Worm (Caenorhabditis elegans): ENCODE measurements around the gene Y39F10A.6.
"Not testable (repeated sequence)": the region's sequence is repeated elsewhere in the genome, so short reads cannot be mapped to it uniquely, and the experiment has no call there.

Gene Y39F10A.6

ce11 chrII:783532-783931 is at the start of gene Y39F10A.6:
TSS of gene Y39F10A.6 (minus strand) at chrII:783632.
- no peak for TF ChIP-seq fos-1 (tag; optimal IDR thresholded peaks at IDR 0.05)
- TF ChIP-seq aly-2 (tag; optimal IDR thresholded peaks at IDR 0.05), result no peak
- TF ChIP-seq vab-7 (GFP tag; IDR thresholded peaks at IDR 0.05), result no peak
- no peak for TF ChIP-seq ceh-28 (tag; optimal IDR thresholded peaks at IDR 0.05)
- no peak for TF ChIP-seq F10B5.3 (tag; optimal IDR thresholded peaks at IDR 0.05)
- no peak for TF ChIP-seq zag-1 (tag; optimal IDR thresholded peaks at IDR 0.05)
- TF ChIP-seq zfp-3 (GFP tag; conservative IDR thresholded peaks at IDR 0.05), result no peak
- TF ChIP-seq unc-39 (tag; optimal IDR thresholded peaks at IDR 0.05), result no peak
- no peak for TF ChIP-seq snpc-4 (tag; optimal IDR thresholded peaks at IDR 0.05)
- TF ChIP-seq lsy-2 (tag; optimal IDR thresholded peaks at IDR 0.05), result no peak
- no peak for TF ChIP-seq nhr-6 (tag; optimal IDR thresholded peaks at IDR 0.05)
- TF ChIP-seq mxl-3 (GFP tag; optimal IDR thresholded peaks at IDR 0.05), result no peak

- TF ChIP-seq nhr-237 (tag; optimal IDR thresholded peaks at IDR 0.05) (no peak), aha-1 (tag) (peak; percentile 8)
These were observed 42.1 kb upstream of the Y39F10A.6 start, which contains the start of gene F28A10.1 for ce11 chrII:825521-825920. TSS of gene F28A10.1 (plus strand) at chrII:825821.

DNA sequence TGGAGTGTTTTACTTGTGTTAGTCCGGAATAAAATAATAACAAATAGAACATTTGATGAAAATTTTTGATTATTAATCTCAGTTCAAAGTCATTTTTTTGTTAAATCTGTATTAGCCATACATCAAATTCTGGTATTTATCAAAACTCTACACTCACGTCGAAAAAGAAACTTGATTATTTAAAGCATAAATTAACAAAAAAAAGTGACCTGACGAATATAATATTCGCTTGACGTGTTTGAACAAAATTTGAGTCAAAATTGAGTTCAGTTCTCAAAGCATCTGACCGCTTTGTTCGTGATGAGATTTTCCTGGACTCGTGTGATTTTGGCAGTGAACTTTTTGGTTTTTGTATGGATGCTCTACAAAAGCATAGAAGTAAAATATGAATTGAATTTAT is 40.1 kb upstream of the Y39F10A.6 start, which contains the start of gene F46F5.10:
Gene F46F5.10, plus strand, starts transcription at position 301 of the 400 bp plus-strand sequence.
- no peak for TF ChIP-seq Y75B8A.6 (GFP tag; IDR thresholded peaks at IDR 0.05)
- TF ChIP-seq pqm-1 (tag; optimal IDR thresholded peaks at IDR 0.05), result no peak
- TF ChIP-seq nhr-237 (tag; optimal IDR thresholded peaks at IDR 0.05), result no peak
- TF ChIP-seq ctbp-1 (GFP tag; IDR thresholded peaks at IDR 0.05), result no peak
- TF ChIP-seq nhr-42 (GFP tag; IDR thresholded peaks at IDR 0.05), result no peak
- no peak for TF ChIP-seq nhr-28 (tag; optimal IDR thresholded peaks at IDR 0.05)
- no peak for TF ChIP-seq ZK337.2 (GFP tag; IDR thresholded peaks at IDR 0.05)
- TF ChIP-seq F10B5.3 (tag; optimal IDR thresholded peaks at IDR 0.05), result no peak

DNA sequence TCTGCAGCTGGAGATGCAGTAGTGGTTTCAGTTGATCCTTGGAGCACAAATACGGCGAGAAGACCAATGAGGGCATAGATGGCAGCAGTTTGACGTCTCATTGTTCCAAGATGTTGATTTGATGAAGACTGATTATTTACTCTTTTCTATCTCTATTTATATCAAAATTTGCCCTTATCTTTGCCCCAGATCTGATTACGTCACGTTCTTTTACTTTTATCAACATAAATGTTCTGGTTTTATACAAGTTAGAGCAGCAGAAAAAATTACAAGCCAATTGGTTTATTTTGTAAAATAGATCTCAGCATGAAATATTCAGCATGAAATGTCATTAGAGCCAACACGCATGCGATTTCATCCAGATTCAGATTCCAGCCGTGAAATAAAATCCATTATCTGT is 39.3 kb upstream of the Y39F10A.6 start, which contains the start of gene msrp-4:
Gene msrp-4, minus strand, starts transcription at position 101 of the 400 bp plus-strand sequence.
- not testable (repeated sequence) for TF ChIP-seq lin-38 (GFP tag; IDR thresholded peaks at IDR 0.05); daf-19 (GFP tag; conservative IDR thresholded peaks at IDR 0.05); ZK546.5 (tag; optimal IDR thresholded peaks at IDR 0.05)

DNA sequence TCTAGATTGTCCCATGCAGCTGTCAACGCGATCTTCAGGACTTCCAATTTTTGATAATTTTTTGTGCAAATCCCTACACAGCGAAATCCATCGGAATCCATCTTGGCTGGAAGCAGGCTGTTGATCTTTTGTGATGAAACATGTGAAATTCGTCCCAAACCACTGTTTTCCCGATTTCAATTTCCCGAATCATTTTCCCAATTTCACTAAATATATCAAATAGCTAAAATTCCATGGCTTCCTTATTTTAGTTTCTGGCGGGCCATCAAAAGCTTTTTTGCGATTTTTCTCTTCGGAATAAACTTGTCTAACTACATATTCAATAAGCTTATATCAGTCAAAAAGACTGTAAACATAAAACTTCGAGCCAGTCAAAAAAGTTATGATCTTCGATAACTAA is 38.1 kb upstream of the Y39F10A.6 start, which contains the start of gene F46F5.8:
Gene F46F5.8, minus strand, starts transcription at position 101 of the 400 bp plus-strand sequence.
- peak in 1 of 2 experiments; percentile 73 for TF ChIP-seq unc-62 (GFP tag; optimal IDR thresholded peaks at IDR 0.05 in 1 of 2)
- no peak for TF ChIP-seq unc-62 (tag; optimal IDR thresholded peaks at IDR 0.05)
- TF ChIP-seq hlh-30 (tag; optimal IDR thresholded peaks at IDR 0.05; ENCODE audit: insufficient read depth), result no peak

DNA sequence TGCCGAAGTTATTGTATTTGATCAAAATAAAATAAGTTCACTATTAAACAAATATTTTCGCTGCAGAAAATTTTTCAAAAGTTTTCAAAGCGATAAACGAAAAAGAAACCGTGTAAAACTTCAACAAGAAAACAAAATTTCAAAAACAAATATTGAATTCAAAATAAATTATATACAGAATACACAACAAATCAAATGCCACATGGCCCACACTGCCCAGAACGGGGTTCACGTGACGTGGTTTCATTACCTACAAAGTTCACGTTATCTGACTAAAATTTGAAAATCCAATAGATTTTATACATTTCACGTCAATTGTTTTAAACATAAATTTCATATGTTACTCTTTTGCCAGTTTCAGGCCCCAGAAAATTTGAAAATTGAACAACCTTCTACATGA is 37.1 kb upstream of the Y39F10A.6 start, which contains the start of gene F46F5.7:
Gene F46F5.7, minus strand, starts transcription at position 101 of the 400 bp plus-strand sequence.
- TF ChIP-seq Y105C5A.15 (GFP tag; IDR thresholded peaks at IDR 0.05) (no peak), mdl-1 (tag; optimal IDR thresholded peaks at IDR 0.05) (no peak), cey-2 (tag; optimal IDR thresholded peaks at IDR 0.05; ENCODE audit: borderline replicate concordance, insufficient read depth) (no peak), daf-19 (GFP tag; conservative IDR thresholded peaks at IDR 0.05) (no peak), F10B5.3 (tag; optimal IDR thresholded peaks at IDR 0.05) (no peak), F26F4.8 (GFP tag; conservative IDR thresholded peaks at IDR 0.05) (no peak), F37D6.2 (tag; optimal IDR thresholded peaks at IDR 0.05) (no peak), F44E2.7 (GFP tag; IDR thresholded peaks at IDR 0.05) (no peak), dmd-9 (GFP tag; IDR thresholded peaks at IDR 0.05) (no peak), ZK546.5 (tag; optimal IDR thresholded peaks at IDR 0.05) (no peak), nhr-11 (tag; optimal IDR thresholded peaks at IDR 0.05) (no peak), hif-1 (tag; optimal IDR thresholded peaks at IDR 0.05) (no peak), snpc-1.2 (GFP tag; IDR thresholded peaks at IDR 0.05) (no peak), zip-11 (GFP tag; IDR thresholded peaks at IDR 0.05) (no peak), nhr-10 (tag; optimal IDR thresholded peaks at IDR 0.05) (no peak), ceh-82 (tag; optimal IDR thresholded peaks at IDR 0.05) (no peak)

All from whole organism, L4 larva.